Fruit fly (Drosophila melanogaster): Measurements from ENCODE around the gene Obp28a.

DNA sequence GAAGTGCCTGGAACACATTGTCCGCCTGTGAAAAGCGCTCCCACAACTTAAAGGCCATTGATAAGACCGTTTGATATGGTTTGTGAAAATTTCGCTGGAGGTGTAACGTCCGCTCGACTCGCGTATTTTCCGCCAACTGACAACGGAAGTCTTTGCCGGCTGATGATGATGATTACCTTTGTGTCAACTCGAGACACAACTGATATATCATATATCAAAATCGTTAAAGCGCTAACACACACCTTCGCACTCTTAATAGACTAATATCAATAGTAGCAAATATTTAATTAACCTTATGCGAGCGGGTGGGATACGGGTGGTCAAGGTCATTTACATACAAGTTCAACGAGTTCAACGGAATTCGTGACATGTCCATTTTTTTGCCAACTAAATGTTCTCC, 43.1 kb downstream of the Obp28a start, which contains the start of gene Gr28a:
- TF ChIP-seq CG8478 (optimal IDR thresholded peaks at IDR 0.05) (no peak), CTCF (optimal IDR thresholded peaks at IDR 0.05) (no peak)
